Worm (Caenorhabditis elegans) whole organism, L3 larva: ENCODE results near the gene ilys-6.
A peak's percentile ranks its signal among the peaks of the same experiment; 100 is the strongest.

ENCODE experiments used
- R02D3.7 ChIP-seq: fragments of 150-350 bp; optimal IDR thresholded peaks from 2 replicates; lab custom pipeline; 2014; ENCODE audit warnings: missing biosample characterization, missing genetic modification characterization
- aly-2 ChIP-seq: fragments of 150-350 bp; optimal IDR thresholded peaks from 2 replicates; lab custom pipeline; 2014; ENCODE audit warnings: missing biosample characterization, missing genetic modification characterization
- ama-1 ChIP-seq: fragments of 150-350 bp; optimal IDR thresholded peaks from 2 replicates; lab custom pipeline; 2018
- ceh-16 ChIP-seq: sonication (generic microtip); optimal IDR thresholded peaks from 2 replicates; lab custom pipeline; 2017; ENCODE audit warnings: missing biosample characterization, missing genetic modification characterization
- ceh-28 ChIP-seq: fragments of 150-350 bp; optimal IDR thresholded peaks from 2 replicates; lab custom pipeline; 2014; ENCODE audit warnings: missing biosample characterization, missing genetic modification reagents, missing genetic modification characterization
- ceh-9 ChIP-seq: sonication (generic microtip); optimal IDR thresholded peaks from 2 replicates; lab custom pipeline; 2018; ENCODE audit warnings: missing biosample characterization, missing genetic modification characterization
- daf-12 ChIP-seq: fragments of 150-350 bp; optimal IDR thresholded peaks from 2 replicates; lab custom pipeline; 2014; ENCODE audit warnings: missing biosample characterization, missing genetic modification reagents, missing genetic modification characterization
- egl-27 ChIP-seq: sonication (generic microtip); optimal IDR thresholded peaks from 4 replicates; lab custom pipeline; 2017; ENCODE audit warnings: missing biosample characterization, missing genetic modification reagents, missing genetic modification characterization
- elt-1 ChIP-seq: fragments of 150-350 bp; optimal IDR thresholded peaks from 2 replicates; lab custom pipeline; 2014; ENCODE audit warnings: missing biosample characterization, missing genetic modification characterization
- elt-3 ChIP-seq, 3 experiments: fragments of 150-350 bp in 1 of 3; sonication (generic microtip) in 2 of 3; optimal IDR thresholded peaks; 2 replicates in 2 of 3; 4 replicates in 1 of 3; lab custom pipeline; 2014 to 2017; ENCODE audit warnings: missing biosample characterization in 3 of 3, missing genetic modification characterization in 3 of 3
- fkh-10 ChIP-seq: sonication (generic microtip); optimal IDR thresholded peaks from 2 replicates; lab custom pipeline; 2017; ENCODE audit warnings: missing biosample characterization, missing genetic modification reagents, missing genetic modification characterization
- fkh-2 ChIP-seq: fragments of 150-350 bp; optimal IDR thresholded peaks from 2 replicates; lab custom pipeline; 2014; ENCODE audit warnings: missing biosample characterization, missing genetic modification reagents, missing genetic modification characterization
- fos-1 ChIP-seq: fragments of 150-350 bp; optimal IDR thresholded peaks from 2 replicates; lab custom pipeline; 2014; ENCODE audit warnings: missing biosample characterization, missing genetic modification characterization
- hmg-11 ChIP-seq: sonication (generic microtip); optimal IDR thresholded peaks from 2 replicates; lab custom pipeline; 2016; ENCODE audit warnings: missing genetic modification characterization, missing compliant biosample characterization
- jun-1 ChIP-seq: fragments of 150-350 bp; optimal IDR thresholded peaks from 2 replicates; lab custom pipeline; 2014; ENCODE audit warnings: missing biosample characterization, missing genetic modification reagents, missing genetic modification characterization
- lsy-12 ChIP-seq: sonication (generic microtip); optimal IDR thresholded peaks from 2 replicates; lab custom pipeline; 2016; ENCODE audit warnings: mild to moderate bottlenecking, missing genetic modification characterization, missing compliant biosample characterization
- mml-1 ChIP-seq: fragments of 150-350 bp; sonication (generic microtip); optimal IDR thresholded peaks from 3 replicates; lab custom pipeline; 2014; ENCODE audit warnings: missing biosample characterization, missing genetic modification characterization
- nfya-1 ChIP-seq: sonication (generic microtip); optimal IDR thresholded peaks from 2 replicates; lab custom pipeline; 2017; ENCODE audit warnings: missing genetic modification characterization, mild to moderate bottlenecking, missing compliant biosample characterization, antibody characterized with exemption, moderate library complexity; ENCODE audit not compliant: insufficient read depth
- nhr-11 ChIP-seq: fragments of 150-350 bp; optimal IDR thresholded peaks from 2 replicates; lab custom pipeline; 2014; ENCODE audit warnings: missing biosample characterization, missing genetic modification characterization
- nhr-12 ChIP-seq: fragments of 150-350 bp; optimal IDR thresholded peaks from 2 replicates; lab custom pipeline; 2014; ENCODE audit warnings: missing biosample characterization, missing genetic modification characterization
- nhr-23 ChIP-seq: fragments of 150-350 bp; optimal IDR thresholded peaks from 2 replicates; lab custom pipeline; 2014; ENCODE audit warnings: missing biosample characterization, missing genetic modification reagents, missing genetic modification characterization
- nhr-237 ChIP-seq: fragments of 150-350 bp; optimal IDR thresholded peaks from 2 replicates; lab custom pipeline; 2014; ENCODE audit warnings: missing biosample characterization, missing genetic modification characterization
- nhr-28 ChIP-seq: fragments of 150-350 bp; optimal IDR thresholded peaks from 2 replicates; lab custom pipeline; 2014; ENCODE audit warnings: missing biosample characterization, missing genetic modification characterization
- nhr-43 ChIP-seq: sonication (generic microtip); optimal IDR thresholded peaks from 2 replicates; lab custom pipeline; 2016; ENCODE audit warnings: mild to moderate bottlenecking, missing genetic modification characterization, missing compliant biosample characterization; ENCODE audit not compliant: poor library complexity, severe bottlenecking
- nhr-67 ChIP-seq: fragments of 150-350 bp; optimal IDR thresholded peaks from 2 replicates; lab custom pipeline; 2014; ENCODE audit warnings: missing biosample characterization, missing genetic modification characterization
- nhr-77 ChIP-seq: fragments of 150-350 bp; optimal IDR thresholded peaks from 2 replicates; lab custom pipeline; 2014; ENCODE audit warnings: missing biosample characterization, missing genetic modification characterization
- pha-4 ChIP-seq: fragments of 150-350 bp; optimal IDR thresholded peaks from 2 replicates; lab custom pipeline; 2014; ENCODE audit warnings: missing biosample characterization, missing genetic modification reagents, missing genetic modification characterization
- sea-2 ChIP-seq: fragments of 150-350 bp; sonication (generic microtip); optimal IDR thresholded peaks from 4 replicates; lab custom pipeline; 2014; ENCODE audit warnings: missing biosample characterization, missing genetic modification reagents, missing genetic modification characterization
- skn-1 ChIP-seq: fragments of 150-350 bp; optimal IDR thresholded peaks from 2 replicates; lab custom pipeline; 2014; ENCODE audit warnings: missing biosample characterization, missing genetic modification characterization
- tbx-2 ChIP-seq: sonication (generic microtip); optimal IDR thresholded peaks from 2 replicates; lab custom pipeline; 2016; ENCODE audit warnings: mild to moderate bottlenecking, missing genetic modification characterization, missing compliant biosample characterization
- unc-39 ChIP-seq: sonication (generic microtip); optimal IDR thresholded peaks from 4 replicates; lab custom pipeline; 2017; ENCODE audit warnings: missing biosample characterization, missing genetic modification characterization
- unc-62 ChIP-seq: fragments of 150-350 bp; sonication (generic microtip); optimal IDR thresholded peaks from 4 replicates; lab custom pipeline; 2014; ENCODE audit warnings: missing biosample characterization, missing genetic modification reagents, missing genetic modification characterization
- ztf-11 ChIP-seq: fragments of 150-350 bp; optimal IDR thresholded peaks from 2 replicates; lab custom pipeline; 2014; ENCODE audit warnings: missing biosample characterization, missing genetic modification characterization

The ilys-6 gene

DNA sequence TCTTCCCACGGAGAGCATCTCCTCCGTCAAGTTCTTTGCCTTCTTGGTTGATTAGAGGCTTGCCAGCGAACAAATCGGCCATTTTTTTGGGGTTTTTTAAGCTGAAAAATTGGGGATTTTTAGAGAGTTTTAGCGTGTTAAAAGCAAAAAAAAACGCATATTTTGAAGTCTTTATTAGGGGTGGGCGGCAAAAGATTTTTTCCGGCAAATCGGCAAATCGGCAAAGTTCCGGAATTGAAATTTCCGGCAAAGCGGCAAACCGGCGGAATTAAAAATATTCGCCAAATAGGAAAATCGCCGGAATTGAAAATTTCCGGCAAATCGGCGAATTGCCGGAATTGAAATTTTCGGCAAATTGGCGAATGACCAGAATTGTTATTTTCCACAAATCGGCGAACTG is 20.6 kb upstream of the ilys-6 start, which contains the start of gene C35B1.5:
TSS of gene C35B1.5 (minus strand) at position 101 of the 400 bp plus-strand sequence.
- no peak for TF ChIP-seq aly-2 (tag; lab: Kevin White, UChicago)
- TF ChIP-seq nhr-11 (tag; lab: Kevin White, UChicago) = no peak
- no peak for TF ChIP-seq ama-1 (lab: Kevin White, UChicago)
- TF ChIP-seq nhr-77 (tag; lab: Kevin White, UChicago) = no peak
- no peak for TF ChIP-seq nhr-12 (tag; lab: Kevin White, UChicago)

ce11 chrIV:4083094-4083493 is 19.6 kb upstream of the ilys-6 start:
- no peak for TF ChIP-seq mml-1 (tag; lab: Kevin White, UChicago)
- TF ChIP-seq ama-1 (lab: Kevin White, UChicago) = peak; percentile 52

- TF ChIP-seq fos-1 (no peak), unc-62 (GFP tag; lab: Kevin White, UChicago) (no peak), jun-1 (tag; lab: Kevin White, UChicago) (no peak), nhr-67 (no peak), nfya-1 (tag; lab: Kevin White, UChicago) (no peak), nhr-28 (tag; lab: Kevin White, UChicago) (no peak), nhr-23 (tag; lab: Kevin White, UChicago) (no peak), nhr-11 (tag; lab: Kevin White, UChicago) (no peak)
These were observed 19.1 kb upstream of the ilys-6 start for ce11 chrIV:4082599-4082998.

ce11 chrIV:4080846-4081245 is 17.4 kb upstream of the ilys-6 start, which contains the start of the genes C35B1.9 and C35B1.3:
Gene C35B1.9 (minus strand): TSS chrIV:4080946.
Gene C35B1.3 (plus strand): TSS chrIV:4081151.
- no peak for TF ChIP-seq elt-3 (tag; optimal IDR thresholded peaks at IDR 0.05; lab: Kevin White, UChicago)
- TF ChIP-seq nfya-1 (tag; lab: Kevin White, UChicago) = no peak
- no peak for TF ChIP-seq skn-1
- TF ChIP-seq mml-1 (tag; lab: Kevin White, UChicago) = no peak
- TF ChIP-seq R02D3.7 (tag; lab: Kevin White, UChicago) = no peak
- TF ChIP-seq unc-39 (tag; lab: Kevin White, UChicago) = no peak
- no peak for TF ChIP-seq nhr-11 (tag; lab: Kevin White, UChicago)
- TF ChIP-seq elt-1 = no peak
- TF ChIP-seq nhr-43 (tag; lab: Kevin White, UChicago) = no peak
- no peak for TF ChIP-seq tbx-2 (tag; lab: Kevin White, UChicago)
- no peak for TF ChIP-seq nhr-237 (tag; lab: Kevin White, UChicago)
- TF ChIP-seq egl-27 (tag; lab: Kevin White, UChicago) = no peak
- TF ChIP-seq, all 47 proteins: peak for 0

ce11 chrIV:4079514-4079913 is 16.0 kb upstream of the ilys-6 start, which contains the start of gene C35B1.4:
Gene C35B1.4 (plus strand): TSS chrIV:4079814.
- TF ChIP-seq R02D3.7 (tag; lab: Kevin White, UChicago) = no peak
- TF ChIP-seq pha-4 (tag; lab: Kevin White, UChicago) = no peak
- no peak for TF ChIP-seq nhr-28 (tag; lab: Kevin White, UChicago)
- TF ChIP-seq fkh-2 (tag; lab: Kevin White, UChicago) = no peak
- no peak for TF ChIP-seq sea-2 (GFP tag; lab: Kevin White, UChicago)
- TF ChIP-seq aly-2 (tag; lab: Kevin White, UChicago) = no peak
- TF ChIP-seq ztf-11 (tag; lab: Kevin White, UChicago) = no peak
- TF ChIP-seq ceh-9 = no peak
- TF ChIP-seq ceh-28 (tag; lab: Kevin White, UChicago) = no peak
- no peak for TF ChIP-seq jun-1 (tag; lab: Kevin White, UChicago)
- no peak for TF ChIP-seq ceh-16 (tag; lab: Kevin White, UChicago)
- no peak for TF ChIP-seq elt-1
- no peak for TF ChIP-seq tbx-2 (tag; lab: Kevin White, UChicago)
- TF ChIP-seq hmg-11 (tag; lab: Kevin White, UChicago) = no peak
- no peak for TF ChIP-seq fkh-10 (GFP tag; lab: Kevin White, UChicago)

DNA sequence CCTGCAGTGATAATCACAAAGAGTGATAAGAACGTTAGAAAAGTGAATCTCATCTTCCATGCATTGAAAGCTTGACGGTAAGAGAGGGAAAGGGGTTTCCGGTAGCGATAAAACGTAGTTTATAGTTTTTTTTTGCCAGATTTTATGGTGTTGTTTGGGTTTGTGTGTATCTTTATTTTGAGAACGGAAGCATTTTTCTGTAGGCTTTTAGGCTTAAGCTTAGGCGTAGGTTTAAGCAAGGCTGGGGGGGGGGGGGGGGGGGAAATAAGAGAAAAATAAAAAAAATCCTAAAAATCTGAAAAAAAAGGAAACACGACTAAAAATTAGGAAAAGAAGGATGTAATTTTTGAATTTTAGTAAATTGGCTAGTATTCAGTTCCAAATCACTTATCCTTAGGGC is 15.4 kb upstream of the ilys-6 start, which contains the start of gene C35B1.8:
TSS of gene C35B1.8 (minus strand) at position 101 of the 400 bp plus-strand sequence.
- no peak for TF ChIP-seq nhr-11 (tag; lab: Kevin White, UChicago)
- no peak for TF ChIP-seq nfya-1 (tag; lab: Kevin White, UChicago)
- no peak for TF ChIP-seq daf-12
- TF ChIP-seq nhr-43 (tag; lab: Kevin White, UChicago) = no peak
- TF ChIP-seq nhr-237 (tag; lab: Kevin White, UChicago) = no peak
- no peak for TF ChIP-seq skn-1
- no peak for TF ChIP-seq R02D3.7 (tag; lab: Kevin White, UChicago)
- TF ChIP-seq lsy-12 (tag; lab: Kevin White, UChicago) = no peak
- no peak for TF ChIP-seq hmg-11 (tag; lab: Kevin White, UChicago)
- no peak for TF ChIP-seq unc-62 (GFP tag; lab: Kevin White, UChicago)
